Worm (Caenorhabditis elegans) whole organism, L4/young adult: ENCODE data around the gene set-30.

Experiments used
- W03F9.2 ChIP-seq: fragments of 150-350 bp; optimal IDR thresholded peaks from 2 replicates; lab custom pipeline; 2014; ENCODE audit warnings: missing biosample characterization, missing genetic modification characterization
- dao-5 ChIP-seq: sonication (generic microtip); optimal IDR thresholded peaks from 2 replicates; lab custom pipeline; 2016; ENCODE audit warnings: missing genotype, missing genetic modification characterization, moderate library complexity, missing compliant biosample characterization
- him-1 ChIP-seq: sonication (generic microtip); optimal IDR thresholded peaks from 2 replicates; lab custom pipeline; 2016; ENCODE audit warnings: missing genotype, missing genetic modification reagents, missing genetic modification characterization, missing compliant biosample characterization

- TF ChIP-seq him-1 = no peak
- no peak for TF ChIP-seq W03F9.2 (tag; lab: Kevin White, UChicago)
- TF ChIP-seq dao-5 (tag; lab: Kevin White, UChicago) = no peak
Observed at ce11 chrX:4981059-4981458, 18.0 kb upstream of the set-30 start.
